Worm (Caenorhabditis elegans) whole organism, late embryonic: ENCODE results near the gene F58G11.4.

Source experiments
- C08G9.2 ChIP-seq: sonication (generic microtip); optimal IDR thresholded peaks from 2 replicates; lab custom pipeline; 2016; ENCODE audit warnings: mild to moderate bottlenecking, missing genetic modification characterization, moderate library complexity, missing compliant biosample characterization
- C38D4.7 ChIP-seq: fragments of 200-800 bp; sonication (Bioruptor generic); optimal IDR thresholded peaks from 2 replicates; lab custom pipeline; 2018; ENCODE audit warnings: mild to moderate bottlenecking, missing genetic modification characterization, moderate library complexity, missing compliant biosample characterization
- F13H6.1 ChIP-seq: sonication (generic microtip); optimal IDR thresholded peaks from 2 replicates; lab custom pipeline; 2016; ENCODE audit warnings: missing genetic modification characterization, missing compliant biosample characterization
- K09A11.1 ChIP-seq: sonication (generic microtip); optimal IDR thresholded peaks from 2 replicates; lab custom pipeline; 2017; ENCODE audit warnings: antibody characterized with exemption, mild to moderate bottlenecking, missing genetic modification characterization, missing compliant biosample characterization; ENCODE audit not compliant: insufficient read depth
- T23F11.4 ChIP-seq: fragments of 200-800 bp; sonication (Bioruptor generic); optimal IDR thresholded peaks from 2 replicates; lab custom pipeline; 2018; ENCODE audit warnings: mild to moderate bottlenecking, missing genetic modification characterization, missing compliant biosample characterization
- Y22D7AL.16 ChIP-seq: sonication (generic microtip); optimal IDR thresholded peaks from 2 replicates; lab custom pipeline; 2016; ENCODE audit warnings: missing genetic modification characterization, missing compliant biosample characterization
- ahr-1 ChIP-seq: sonication (generic microtip); optimal IDR thresholded peaks from 2 replicates; lab custom pipeline; 2016; ENCODE audit warnings: missing genetic modification characterization, missing compliant biosample characterization
- ceh-18 ChIP-seq: sonication (generic microtip); optimal IDR thresholded peaks from 2 replicates; lab custom pipeline; 2016; ENCODE audit warnings: missing genetic modification characterization, missing compliant biosample characterization
- ceh-19 ChIP-seq: fragments of 200-800 bp; sonication (Bioruptor generic); optimal IDR thresholded peaks from 2 replicates; lab custom pipeline; 2018; ENCODE audit warnings: mild to moderate bottlenecking, missing genetic modification characterization, missing compliant biosample characterization
- ceh-2 ChIP-seq: sonication (generic microtip); optimal IDR thresholded peaks from 2 replicates; lab custom pipeline; 2016; ENCODE audit warnings: missing genotype, missing genetic modification characterization, missing compliant biosample characterization
- ceh-22 ChIP-seq: sonication (generic microtip); optimal IDR thresholded peaks from 2 replicates; lab custom pipeline; 2017; ENCODE audit warnings: missing biosample characterization, missing genetic modification characterization
- ceh-24 ChIP-seq: sonication (generic microtip); optimal IDR thresholded peaks from 2 replicates; lab custom pipeline; 2016; ENCODE audit warnings: mild to moderate bottlenecking, missing genetic modification characterization, missing compliant biosample characterization
- ceh-31 ChIP-seq: sonication (generic microtip); optimal IDR thresholded peaks from 2 replicates; lab custom pipeline; 2016; ENCODE audit warnings: missing genetic modification characterization, missing compliant biosample characterization
- ceh-34 ChIP-seq: sonication (generic microtip); optimal IDR thresholded peaks from 2 replicates; lab custom pipeline; 2016; ENCODE audit warnings: mild to moderate bottlenecking, missing genetic modification characterization, missing compliant biosample characterization
- ceh-48 ChIP-seq: sonication (generic microtip); optimal IDR thresholded peaks from 2 replicates; lab custom pipeline; 2016; ENCODE audit warnings: missing genetic modification characterization, inconsistent platforms, missing compliant biosample characterization
- elt-2 ChIP-seq: sonication (generic microtip); optimal IDR thresholded peaks from 2 replicates; lab custom pipeline; 2016; ENCODE audit warnings: missing genetic modification reagents, missing genetic modification characterization, missing compliant biosample characterization
- ets-4 ChIP-seq: sonication (generic microtip); optimal IDR thresholded peaks from 2 replicates; lab custom pipeline; 2016; ENCODE audit warnings: missing genetic modification characterization, missing compliant biosample characterization
- eyg-1 ChIP-seq: sonication (generic microtip); optimal IDR thresholded peaks from 2 replicates; lab custom pipeline; 2016; ENCODE audit warnings: missing genotype, missing genetic modification characterization, missing compliant biosample characterization
- fkh-10 ChIP-seq: fragments of 150-350 bp; optimal IDR thresholded peaks from 2 replicates; lab custom pipeline; 2014; ENCODE audit warnings: missing biosample characterization, missing genetic modification reagents, missing genetic modification characterization
- fkh-6 ChIP-seq: sonication (generic microtip); optimal IDR thresholded peaks from 2 replicates; lab custom pipeline; 2016; ENCODE audit warnings: missing genetic modification characterization, missing compliant biosample characterization
- gmeb-2 ChIP-seq: sonication (generic microtip); optimal IDR thresholded peaks from 2 replicates; lab custom pipeline; 2016; ENCODE audit warnings: missing genetic modification characterization, inconsistent platforms, missing compliant biosample characterization
- hlh-13 ChIP-seq: fragments of 200-800 bp; sonication (Bioruptor generic); optimal IDR thresholded peaks from 2 replicates; lab custom pipeline; 2018; ENCODE audit warnings: mild to moderate bottlenecking, missing genetic modification characterization, missing compliant biosample characterization
- hlh-8 ChIP-seq: sonication (generic microtip); optimal IDR thresholded peaks from 2 replicates; lab custom pipeline; 2016; ENCODE audit warnings: missing genotype, missing genetic modification characterization, missing compliant biosample characterization
- lim-6 ChIP-seq: sonication (generic microtip); optimal IDR thresholded peaks from 2 replicates; lab custom pipeline; 2016; ENCODE audit warnings: missing genetic modification characterization, missing compliant biosample characterization
- lin-11 ChIP-seq: fragments of 200-800 bp; sonication (Bioruptor generic); optimal IDR thresholded peaks from 2 replicates; lab custom pipeline; 2018; ENCODE audit warnings: mild to moderate bottlenecking, missing genetic modification characterization, missing compliant biosample characterization
- mec-3 ChIP-seq: sonication (generic microtip); optimal IDR thresholded peaks from 2 replicates; lab custom pipeline; 2016; ENCODE audit warnings: borderline replicate concordance, missing genetic modification characterization, missing compliant biosample characterization
- nhr-11 ChIP-seq: fragments of 150-350 bp; optimal IDR thresholded peaks from 2 replicates; lab custom pipeline; 2014; ENCODE audit warnings: missing biosample characterization, missing genetic modification characterization
- odd-2 ChIP-seq: sonication (generic microtip); optimal IDR thresholded peaks from 2 replicates; lab custom pipeline; 2017; ENCODE audit warnings: antibody characterized with exemption, mild to moderate bottlenecking, missing genetic modification characterization, missing compliant biosample characterization
- pag-3 ChIP-seq: sonication (generic microtip); optimal IDR thresholded peaks from 2 replicates; lab custom pipeline; 2016; ENCODE audit warnings: missing compliant biosample characterization, missing genetic modification characterization, borderline replicate concordance
- pax-1 ChIP-seq: fragments of 150-350 bp; optimal IDR thresholded peaks from 2 replicates; lab custom pipeline; 2014; ENCODE audit warnings: missing biosample characterization, missing genetic modification characterization
- pha-2 ChIP-seq: sonication (generic microtip); optimal IDR thresholded peaks from 2 replicates; lab custom pipeline; 2017; ENCODE audit warnings: mild to moderate bottlenecking, missing genetic modification characterization, missing compliant biosample characterization
- pha-4 ChIP-seq: fragments of 150-350 bp; optimal IDR thresholded peaks from 2 replicates; lab custom pipeline; 2018; ENCODE audit warnings: missing biosample characterization, missing genetic modification reagents, missing genetic modification characterization
- pqm-1 ChIP-seq: sonication (generic microtip); optimal IDR thresholded peaks from 2 replicates; lab custom pipeline; 2016; ENCODE audit warnings: missing genetic modification characterization, missing compliant biosample characterization
- pros-1 ChIP-seq: fragments of 150-350 bp; optimal IDR thresholded peaks from 2 replicates; lab custom pipeline; 2014; ENCODE audit warnings: missing biosample characterization, missing genetic modification reagents, missing genetic modification characterization
- rnt-1 ChIP-seq: sonication (generic microtip); optimal IDR thresholded peaks from 2 replicates; lab custom pipeline; 2016; ENCODE audit warnings: missing genetic modification characterization, missing compliant biosample characterization
- sdc-2 ChIP-seq: sonication (generic microtip); optimal IDR thresholded peaks from 2 replicates; lab custom pipeline; 2016; ENCODE audit warnings: missing genotype, missing genetic modification characterization, missing compliant biosample characterization
- sox-2 ChIP-seq: fragments of 200-800 bp; sonication (Bioruptor generic); IDR thresholded peaks from 2 replicates; pipeline ENCODE4 v1.3.6; 2022; ENCODE audit warnings: missing genetic modification reagents, missing genetic modification characterization, missing compliant biosample characterization
- sox-4 ChIP-seq: sonication (generic microtip); optimal IDR thresholded peaks from 2 replicates; lab custom pipeline; 2017; ENCODE audit warnings: mild to moderate bottlenecking, missing genetic modification characterization, inconsistent platforms, missing compliant biosample characterization
- tbx-2 ChIP-seq: sonication (generic microtip); optimal IDR thresholded peaks from 2 replicates; lab custom pipeline; 2016; ENCODE audit warnings: missing genetic modification characterization, missing compliant biosample characterization
- ttx-3 ChIP-seq: sonication (generic microtip); optimal IDR thresholded peaks from 2 replicates; lab custom pipeline; 2016; ENCODE audit warnings: missing genetic modification reagents, missing genetic modification characterization, missing compliant biosample characterization
- unc-3 ChIP-seq, 2 experiments: fragments of 200-800 bp in 1 of 2; sonication (Bioruptor generic) in 1 of 2; sonication (generic microtip) in 1 of 2; conservative IDR thresholded peaks in 1 of 2; optimal IDR thresholded peaks in 1 of 2; 2 replicates each; pipeline versions ENCODE4 v1.3.6 to Lab custom; 2016 to 2022; ENCODE audit warnings: missing compliant biosample characterization in 2 of 2, missing genetic modification characterization in 2 of 2, missing genetic modification reagents in 1 of 2
- unc-55 ChIP-seq: sonication (generic microtip); optimal IDR thresholded peaks from 2 replicates; lab custom pipeline; 2017; ENCODE audit warnings: missing biosample characterization, missing genetic modification reagents, missing genetic modification characterization
- unc-86 ChIP-seq: sonication (generic microtip); optimal IDR thresholded peaks from 2 replicates; lab custom pipeline; 2016; ENCODE audit warnings: missing genetic modification characterization, missing compliant biosample characterization
- zip-5 ChIP-seq: sonication (generic microtip); optimal IDR thresholded peaks from 2 replicates; lab custom pipeline; 2016; ENCODE audit warnings: missing genetic modification characterization, missing compliant biosample characterization
- ztf-16 ChIP-seq: sonication (generic microtip); optimal IDR thresholded peaks from 2 replicates; lab custom pipeline; 2017; ENCODE audit warnings: missing genetic modification characterization, missing compliant biosample characterization

Gene F58G11.4

ce11 chrV:13652322-13652721 is 20.1 kb upstream of the F58G11.4 start:
- no peak for TF ChIP-seq fkh-10 (GFP tag; lab: Kevin White, UChicago)
- no peak for TF ChIP-seq rnt-1
- TF ChIP-seq ttx-3 (tag; lab: Kevin White, UChicago): no peak
- no peak for TF ChIP-seq C38D4.7 (GFP tag; lab: Kevin White, UChicago)
- no peak for TF ChIP-seq unc-55 (GFP tag; lab: Kevin White, UChicago)
- no peak for TF ChIP-seq odd-2 (tag; lab: Kevin White, UChicago)
- no peak for TF ChIP-seq eyg-1
- no peak for TF ChIP-seq ztf-16 (tag; lab: Kevin White, UChicago)

- TF ChIP-seq ceh-2 (tag; lab: Kevin White, UChicago) (no peak), ceh-24 (tag; lab: Kevin White, UChicago) (no peak), T23F11.4 (GFP tag; lab: Kevin White, UChicago) (no peak), gmeb-2 (tag; lab: Kevin White, UChicago) (no peak), fkh-6 (tag; lab: Kevin White, UChicago) (no peak), pag-3 (no peak), hlh-8 (tag; lab: Kevin White, UChicago) (no peak), unc-3 (GFP tag; conservative IDR thresholded peaks at IDR 0.05; lab: Robert Waterston, UW) (no peak), unc-3 (tag; optimal IDR thresholded peaks at IDR 0.05; lab: Kevin White, UChicago) (no peak), rnt-1 (no peak), ceh-48 (tag; lab: Kevin White, UChicago) (no peak), lim-6 (tag; lab: Kevin White, UChicago) (no peak), nhr-11 (no peak)
Observed at ce11 chrV:13653713-13654393, 18.5 kb upstream of the F58G11.4 start, which contains the start of gene lpin-1. Gene lpin-1, minus strand, starts transcription at chrV:13654129.

- TF ChIP-seq sox-2 (GFP tag; lab: Robert Waterston, UW) (no peak), gmeb-2 (tag; lab: Kevin White, UChicago) (no peak), fkh-10 (GFP tag; lab: Kevin White, UChicago) (no peak), ceh-19 (no peak), sdc-2 (tag; lab: Kevin White, UChicago) (no peak), sox-4 (tag; lab: Kevin White, UChicago) (no peak), elt-2 (tag; lab: Kevin White, UChicago) (no peak), pax-1 (tag; lab: Kevin White, UChicago) (no peak), mec-3 (no peak), pqm-1 (no peak), zip-5 (tag; lab: Kevin White, UChicago) (no peak), hlh-13 (GFP tag; lab: Kevin White, UChicago) (no peak), tbx-2 (no peak), ceh-2 (tag; lab: Kevin White, UChicago) (no peak), ets-4 (tag; lab: Kevin White, UChicago) (no peak), pha-4 (no peak)
Observed at ce11 chrV:13654394-13654792, 18.0 kb upstream of the F58G11.4 start.

ce11 chrV:13655202-13655764 is 17.1 kb upstream of the F58G11.4 start:
- TF ChIP-seq Y22D7AL.16 (tag; lab: Kevin White, UChicago) (no peak), unc-55 (GFP tag; lab: Kevin White, UChicago) (peak; percentile 52), F13H6.1 (peak; percentile 20), C08G9.2 (peak; percentile 3), K09A11.1 (peak; percentile 5), hlh-8 (tag; lab: Kevin White, UChicago) (no peak), ceh-2 (tag; lab: Kevin White, UChicago) (no peak), sox-4 (tag; lab: Kevin White, UChicago) (no peak), lin-11 (no peak), pros-1 (tag; lab: Kevin White, UChicago) (peak; percentile 22), ceh-34 (peak; percentile 55), tbx-2 (peak; percentile 62), sdc-2 (tag; lab: Kevin White, UChicago) (no peak), pha-2 (tag; lab: Kevin White, UChicago) (no peak), ceh-18 (tag; lab: Kevin White, UChicago) (peak; percentile 41), ahr-1 (no peak), ceh-31 (tag; lab: Kevin White, UChicago) (peak; percentile 78), rnt-1 (no peak), ceh-22 (tag; lab: Kevin White, UChicago) (no peak), ceh-19 (no peak), unc-3 (GFP tag; conservative IDR thresholded peaks at IDR 0.05; lab: Robert Waterston, UW) (no peak), unc-3 (tag; optimal IDR thresholded peaks at IDR 0.05; lab: Kevin White, UChicago) (no peak), unc-86 (no peak)
